Worm (Caenorhabditis elegans) whole organism, L4 larva: Measurements from ENCODE around the gene acdh-13.

Experiments
- ama-1 ChIP-seq: fragments of 150-350 bp; optimal IDR thresholded peaks from 2 replicates; lab custom pipeline; 2014; ENCODE audit warnings: inconsistent platforms, mixed read lengths
- ceh-44 ChIP-seq: fragments of 200-800 bp; sonication (Bioruptor generic); IDR thresholded peaks from 2 replicates; pipeline ENCODE4 v1.3.6; 2022; ENCODE audit warnings: missing genetic modification reagents, missing genetic modification characterization, missing compliant biosample characterization
- egl-27 ChIP-seq: sonication (generic microtip); optimal IDR thresholded peaks from 3 replicates; lab custom pipeline; 2017; ENCODE audit warnings: missing biosample characterization, missing genetic modification reagents, missing genetic modification characterization
- skn-1 ChIP-seq: fragments of 150-350 bp; optimal IDR thresholded peaks from 2 replicates; lab custom pipeline; 2014; ENCODE audit warnings: missing biosample characterization, missing genetic modification characterization

DNA sequence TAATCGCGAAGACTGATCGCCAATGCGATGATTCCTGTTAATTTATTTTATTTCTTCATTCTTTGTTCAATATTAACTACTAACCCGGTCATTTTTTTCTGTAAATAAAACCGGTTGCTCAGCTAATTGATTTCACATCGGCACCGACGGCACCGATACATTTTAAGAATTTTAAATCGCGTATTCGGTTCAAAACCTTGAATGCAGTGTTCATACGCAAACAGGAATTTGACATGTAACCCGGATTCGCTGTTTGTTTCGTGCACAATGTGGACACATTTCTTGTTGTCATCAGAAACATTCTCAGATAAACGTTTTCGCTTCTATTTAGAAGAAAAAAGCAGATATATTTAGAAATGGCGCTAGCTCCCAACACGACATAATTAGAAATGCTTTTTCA, 1.3 kb upstream of the acdh-13 start:
- TF ChIP-seq skn-1 (tag; lab: Kevin White, UChicago) (no peak), ceh-44 (no peak), ama-1 (lab: Kevin White, UChicago) (no peak), egl-27 (no peak)
